Fruit fly (Drosophila melanogaster): ENCODE data around the gene CG13280.

- no peak for TF ChIP-seq CG8478 (optimal IDR thresholded peaks at IDR 0.05)
- TF ChIP-seq usp (GFP tag; optimal IDR thresholded peaks at IDR 0.05), result no peak
- TF ChIP-seq psq (optimal IDR thresholded peaks at IDR 0.05), result no peak
These were observed 31.5 kb upstream of the CG13280 start, which contains the start of gene CG31810 for dm6 chr2L:16852318-16852932.

Measured in whole organism.